Worm (Caenorhabditis elegans) whole organism, L4 larva: Measurements from ENCODE around the gene C55A6.1.

Experiments used
- F10B5.3 ChIP-seq: sonication (generic microtip); optimal IDR thresholded peaks from 2 replicates; lab custom pipeline; 2016; ENCODE audit warnings: mild to moderate bottlenecking, missing genetic modification characterization, missing compliant biosample characterization
- R02D3.7 ChIP-seq: fragments of 150-350 bp; sonication (generic microtip); optimal IDR thresholded peaks from 3 replicates; lab custom pipeline; 2014; ENCODE audit warnings: missing biosample characterization, missing genetic modification characterization
- T26A8.4 ChIP-seq: fragments of 200-800 bp; sonication (Bioruptor generic); IDR thresholded peaks from 2 replicates; pipeline ENCODE4 v1.3.6; 2022; ENCODE audit warnings: missing genetic modification characterization, missing compliant biosample characterization
- Y48G9A.11 ChIP-seq: fragments of 200-800 bp; sonication (Bioruptor generic); IDR thresholded peaks from 2 replicates; pipeline ENCODE4 v1.3.6; 2022; ENCODE audit warnings: missing genetic modification reagents, missing genetic modification characterization, missing compliant biosample characterization
- aha-1 ChIP-seq: fragments of 150-350 bp; peaks from one replicate; lab custom pipeline; 2014; ENCODE audit warnings: missing biosample characterization, missing genetic modification characterization
- arid-1 ChIP-seq: fragments of 200-800 bp; sonication (Bioruptor generic); conservative IDR thresholded peaks from 2 replicates; pipeline ENCODE4 v1.3.6; 2022; ENCODE audit warnings: missing genetic modification reagents, missing genetic modification characterization, missing compliant biosample characterization
- attf-4 ChIP-seq: sonication (generic microtip); optimal IDR thresholded peaks from 3 replicates; lab custom pipeline; 2017; ENCODE audit warnings: missing biosample characterization, missing genetic modification characterization
- ceh-62 ChIP-seq: sonication (generic microtip); optimal IDR thresholded peaks from 2 replicates; lab custom pipeline; 2017; ENCODE audit warnings: missing biosample characterization, missing genetic modification characterization
- ces-1 ChIP-seq: fragments of 150-350 bp; sonication (generic microtip); optimal IDR thresholded peaks from 4 replicates; lab custom pipeline; 2014; ENCODE audit warnings: missing biosample characterization, missing genetic modification reagents, missing genetic modification characterization
- cey-2 ChIP-seq: sonication (generic microtip); optimal IDR thresholded peaks from 3 replicates; lab custom pipeline; 2017; ENCODE audit warnings: missing genetic modification characterization, mild to moderate bottlenecking, missing compliant biosample characterization, antibody characterized with exemption, borderline replicate concordance; ENCODE audit not compliant: insufficient read depth
- daf-16 ChIP-seq, 3 experiments: sonication (generic microtip); optimal IDR thresholded peaks; 2 replicates each; lab custom pipeline; 2016 to 2017; ENCODE audit warnings: missing genetic modification characterization in 3 of 3, missing genetic modification reagents in 3 of 3, mild to moderate bottlenecking in 2 of 3, missing compliant biosample characterization in 2 of 3, missing biosample characterization in 1 of 3, moderate library complexity in 1 of 3
- dmd-8 ChIP-seq: fragments of 200-800 bp; sonication (Bioruptor generic); IDR thresholded peaks from 2 replicates; pipeline ENCODE4 v1.3.6; 2022; ENCODE audit warnings: missing genetic modification characterization, missing compliant biosample characterization
- dmd-9 ChIP-seq: fragments of 200-800 bp; sonication (Bioruptor generic); IDR thresholded peaks from 2 replicates; pipeline ENCODE4 v1.3.6; 2022; ENCODE audit warnings: missing genetic modification reagents, missing genetic modification characterization, missing compliant biosample characterization
- dpl-1 ChIP-seq: fragments of 150-350 bp; optimal IDR thresholded peaks from 2 replicates; lab custom pipeline; 2014; ENCODE audit warnings: missing biosample characterization, missing genetic modification reagents, missing genetic modification characterization
- duxl-1 ChIP-seq: sonication (generic microtip); optimal IDR thresholded peaks from 2 replicates; lab custom pipeline; 2016; ENCODE audit warnings: mild to moderate bottlenecking, missing genetic modification characterization, moderate library complexity, missing compliant biosample characterization; ENCODE audit not compliant: poor library complexity
- egl-27 ChIP-seq: sonication (generic microtip); optimal IDR thresholded peaks from 3 replicates; lab custom pipeline; 2017; ENCODE audit warnings: missing biosample characterization, missing genetic modification reagents, missing genetic modification characterization
- hif-1 ChIP-seq, 2 experiments: sonication (generic microtip); optimal IDR thresholded peaks; 2 replicates each; lab custom pipeline; 2016 to 2017; ENCODE audit warnings: missing compliant biosample characterization in 2 of 2, missing genetic modification characterization in 2 of 2, missing genetic modification reagents in 2 of 2, missing genotype in 2 of 2, mild to moderate bottlenecking in 1 of 2
- hlh-11 ChIP-seq: fragments of 200-800 bp; sonication (Bioruptor generic); optimal IDR thresholded peaks from 2 replicates; lab custom pipeline; 2018; ENCODE audit warnings: mild to moderate bottlenecking, missing genetic modification characterization, missing compliant biosample characterization
- hlh-30 ChIP-seq: sonication (generic microtip); optimal IDR thresholded peaks from 2 replicates; lab custom pipeline; 2017; ENCODE audit warnings: antibody characterized with exemption, mild to moderate bottlenecking, missing genetic modification characterization, missing compliant biosample characterization; ENCODE audit not compliant: insufficient read depth
- lim-7 ChIP-seq: fragments of 200-800 bp; sonication (Bioruptor generic); IDR thresholded peaks from 2 replicates; pipeline ENCODE4 v1.3.6; 2022; ENCODE audit warnings: missing genetic modification characterization, missing compliant biosample characterization
- lin-1 ChIP-seq: fragments of 200-800 bp; sonication (Bioruptor generic); IDR thresholded peaks from 2 replicates; pipeline ENCODE4 v1.3.6; 2022; ENCODE audit warnings: missing genetic modification reagents, missing genetic modification characterization, missing compliant biosample characterization
- lir-3 ChIP-seq: sonication (generic microtip); optimal IDR thresholded peaks from 2 replicates; lab custom pipeline; 2016; ENCODE audit warnings: mild to moderate bottlenecking, missing genetic modification characterization, missing compliant biosample characterization
- mdl-1 ChIP-seq, 2 experiments: fragments of 150-350 bp in 1 of 2; sonication (generic microtip) in 1 of 2; optimal IDR thresholded peaks; 2 replicates each; lab custom pipeline; 2014 to 2017; ENCODE audit warnings: missing biosample characterization in 2 of 2, missing genetic modification characterization in 2 of 2
- mdt-29 ChIP-seq: fragments of 200-800 bp; sonication (Bioruptor generic); IDR thresholded peaks from 2 replicates; pipeline ENCODE4 v1.3.6; 2022; ENCODE audit warnings: missing genetic modification reagents, missing genetic modification characterization, missing compliant biosample characterization
- mep-1 ChIP-seq: fragments of 150-350 bp; sonication (generic microtip); optimal IDR thresholded peaks from 3 replicates; lab custom pipeline; 2014; ENCODE audit warnings: missing biosample characterization, missing genetic modification characterization
- mes-2 ChIP-seq: sonication (generic microtip); optimal IDR thresholded peaks from 2 replicates; lab custom pipeline; 2016; ENCODE audit warnings: missing genotype, mild to moderate bottlenecking, missing genetic modification characterization, missing compliant biosample characterization; ENCODE audit not compliant: poor library complexity, severe bottlenecking
- mxl-2 ChIP-seq: fragments of 200-800 bp; sonication (Bioruptor generic); conservative IDR thresholded peaks from 2 replicates; pipeline ENCODE4 v1.3.6; 2022; ENCODE audit warnings: missing genetic modification reagents, missing genetic modification characterization, missing compliant biosample characterization
- nhr-111 ChIP-seq: fragments of 200-800 bp; sonication (Bioruptor generic); optimal IDR thresholded peaks from 2 replicates; lab custom pipeline; 2018; ENCODE audit warnings: mild to moderate bottlenecking, missing genetic modification characterization, missing compliant biosample characterization
- nhr-25 ChIP-seq: sonication (generic microtip); optimal IDR thresholded peaks from 2 replicates; lab custom pipeline; 2017; ENCODE audit warnings: missing genetic modification characterization, mild to moderate bottlenecking, missing compliant biosample characterization, antibody characterized with exemption, moderate library complexity, borderline replicate concordance; ENCODE audit not compliant: insufficient read depth
- nhr-41 ChIP-seq: fragments of 200-800 bp; sonication (Bioruptor generic); IDR thresholded peaks from 2 replicates; pipeline ENCODE4 v1.3.6; 2022; ENCODE audit warnings: missing genetic modification reagents, missing genetic modification characterization, missing compliant biosample characterization
- nhr-42 ChIP-seq: fragments of 200-800 bp; sonication (Bioruptor generic); IDR thresholded peaks from 2 replicates; pipeline ENCODE4 v1.3.6; 2022; ENCODE audit warnings: missing genetic modification characterization, missing compliant biosample characterization
- nhr-48 ChIP-seq: sonication (generic microtip); optimal IDR thresholded peaks from 2 replicates; lab custom pipeline; 2016; ENCODE audit warnings: mild to moderate bottlenecking, missing genetic modification characterization, missing compliant biosample characterization
- nhr-76 ChIP-seq: fragments of 150-350 bp; optimal IDR thresholded peaks from 2 replicates; lab custom pipeline; 2014; ENCODE audit warnings: missing biosample characterization, missing genetic modification characterization
- pha-4 ChIP-seq, 2 experiments: fragments of 150-350 bp in 1 of 2; fragments of 200-800 bp in 1 of 2; sonication (Bioruptor generic) in 1 of 2; IDR thresholded peaks in 1 of 2; optimal IDR thresholded peaks in 1 of 2; 2 replicates each; pipeline versions ENCODE4 v1.3.6 to Lab custom; 2014 to 2022; ENCODE audit warnings: missing genetic modification characterization in 2 of 2, missing genetic modification reagents in 2 of 2, missing biosample characterization in 1 of 2, missing compliant biosample characterization in 1 of 2
- php-3 ChIP-seq: fragments of 200-800 bp; sonication (Bioruptor generic); IDR thresholded peaks from 2 replicates; pipeline ENCODE4 v1.3.6; 2022; ENCODE audit warnings: missing genetic modification reagents, missing genetic modification characterization, missing compliant biosample characterization
- pqm-1 ChIP-seq: sonication (generic microtip); optimal IDR thresholded peaks from 2 replicates; lab custom pipeline; 2017; ENCODE audit warnings: missing biosample characterization, missing genetic modification characterization
- saeg-2 ChIP-seq: fragments of 200-800 bp; sonication (Bioruptor generic); IDR thresholded peaks from 2 replicates; pipeline ENCODE4 v1.3.6; 2022; ENCODE audit warnings: missing genetic modification reagents, missing genetic modification characterization, missing compliant biosample characterization
- snpc-1.2 ChIP-seq: fragments of 200-800 bp; sonication (Bioruptor generic); IDR thresholded peaks from 2 replicates; pipeline ENCODE4 v1.3.6; 2022; ENCODE audit warnings: missing genetic modification reagents, missing genetic modification characterization, missing compliant biosample characterization
- spr-1 ChIP-seq: sonication (generic microtip); optimal IDR thresholded peaks from 2 replicates; lab custom pipeline; 2016; ENCODE audit warnings: mild to moderate bottlenecking, missing genetic modification characterization, missing compliant biosample characterization
- tra-1 ChIP-seq: fragments of 200-800 bp; sonication (Bioruptor generic); IDR thresholded peaks from 2 replicates; pipeline ENCODE4 v1.3.6; 2022; ENCODE audit warnings: missing genetic modification reagents, missing genetic modification characterization, missing compliant biosample characterization
- unc-130 ChIP-seq: sonication (generic microtip); optimal IDR thresholded peaks from 2 replicates; lab custom pipeline; 2016; ENCODE audit warnings: missing genetic modification reagents, missing genetic modification characterization, missing compliant biosample characterization
- unc-62 ChIP-seq, 3 experiments: fragments of 150-350 bp in 1 of 3; sonication (generic microtip); optimal IDR thresholded peaks in 2 of 3; peaks in 1 of 3; 1 replicate in 1 of 3; 2 replicates in 2 of 3; lab custom pipeline; 2014 to 2017; ENCODE audit warnings: missing biosample characterization in 3 of 3, missing genetic modification characterization in 3 of 3, missing genetic modification reagents in 3 of 3, missing genotype in 1 of 3
- vab-7 ChIP-seq: fragments of 200-800 bp; sonication (Bioruptor generic); IDR thresholded peaks from 2 replicates; pipeline ENCODE4 v1.3.6; 2022; ENCODE audit warnings: missing genetic modification reagents, missing genetic modification characterization, missing compliant biosample characterization
- zag-1 ChIP-seq: fragments of 150-350 bp; optimal IDR thresholded peaks from 2 replicates; lab custom pipeline; 2014; ENCODE audit warnings: missing biosample characterization, missing genetic modification characterization
- zfp-3 ChIP-seq: fragments of 200-800 bp; sonication (Bioruptor generic); conservative IDR thresholded peaks from 2 replicates; pipeline ENCODE4 v1.3.6; 2022; ENCODE audit warnings: missing genetic modification reagents, missing genetic modification characterization, missing compliant biosample characterization

Gene C55A6.1

DNA sequence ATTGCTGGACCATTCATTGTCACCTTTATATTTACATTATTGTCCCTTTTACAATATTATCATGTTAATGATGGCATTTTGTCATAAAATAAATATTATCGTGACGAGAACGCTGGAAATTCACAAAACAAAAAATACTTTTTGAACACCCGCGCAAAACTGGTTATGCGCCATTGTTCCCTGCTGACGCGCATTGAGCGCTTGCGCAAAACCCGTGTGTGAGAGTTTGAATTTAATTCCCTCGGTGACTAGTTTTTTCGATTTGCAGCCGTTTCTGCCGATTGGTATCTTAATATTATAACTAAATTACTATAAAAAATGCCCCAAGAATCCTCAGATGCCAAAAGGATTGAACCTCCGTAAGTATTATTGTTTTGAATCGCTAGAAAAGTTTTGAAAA is 16.7 kb upstream of the C55A6.1 start, which contains the start of gene pafo-1 (continued):
- TF ChIP-seq nhr-25 (no peak), pqm-1 (tag; lab: Kevin White, UChicago) (no peak), nhr-48 (tag; lab: Kevin White, UChicago) (peak; percentile 75), lim-7 (GFP tag; lab: Robert Waterston, UW) (0 out of 2 replicates have a peak, but pooled peaks have one; percentile 9), hif-1 (tag; optimal IDR thresholded peaks at IDR 0.05; lab: Kevin White, UChicago) (peak in 1 of 2 experiments; percentile 45), lin-1 (GFP tag; lab: Robert Waterston, UW) (peak; percentile 50; the same call in 1 of the 2 replicates), dpl-1 (GFP tag; lab: Kevin White, UChicago) (peak; percentile 99), ces-1 (no peak), egl-27 (tag; lab: Kevin White, UChicago) (no peak), aha-1 (peak; percentile 96), nhr-41 (no peak), dmd-9 (GFP tag; lab: Robert Waterston, UW) (no peak), zag-1 (no peak), lir-3 (tag; lab: Kevin White, UChicago) (no peak), spr-1 (tag; lab: Kevin White, UChicago) (peak; percentile 67), duxl-1 (tag; lab: Kevin White, UChicago) (peak; percentile 86), F10B5.3 (peak; percentile 73), mep-1 (tag; lab: Kevin White, UChicago) (no peak), unc-62 (GFP tag; optimal IDR thresholded peaks at IDR 0.05 in 1 of 2; lab: Kevin White, UChicago) (peak in 1 of 2 experiments; percentile 72), unc-62 (tag; optimal IDR thresholded peaks at IDR 0.05; lab: Kevin White, UChicago) (no peak), pha-4 (GFP tag; IDR thresholded peaks at IDR 0.05; lab: Robert Waterston, UW) (no peak), pha-4 (tag; optimal IDR thresholded peaks at IDR 0.05; lab: Kevin White, UChicago) (no peak), arid-1 (GFP tag; lab: Robert Waterston, UW) (0 out of 2 replicates have a peak, but pooled peaks have one; percentile 18), hlh-30 (tag; lab: Kevin White, UChicago) (peak; percentile 79), saeg-2 (GFP tag; lab: Robert Waterston, UW) (0 out of 2 replicates have a peak, but pooled peaks have one; percentile 39), mdt-29 (GFP tag; lab: Robert Waterston, UW) (peak; percentile 82), R02D3.7 (tag; lab: Kevin White, UChicago) (no peak), attf-4 (tag; lab: Kevin White, UChicago) (no peak)

DNA sequence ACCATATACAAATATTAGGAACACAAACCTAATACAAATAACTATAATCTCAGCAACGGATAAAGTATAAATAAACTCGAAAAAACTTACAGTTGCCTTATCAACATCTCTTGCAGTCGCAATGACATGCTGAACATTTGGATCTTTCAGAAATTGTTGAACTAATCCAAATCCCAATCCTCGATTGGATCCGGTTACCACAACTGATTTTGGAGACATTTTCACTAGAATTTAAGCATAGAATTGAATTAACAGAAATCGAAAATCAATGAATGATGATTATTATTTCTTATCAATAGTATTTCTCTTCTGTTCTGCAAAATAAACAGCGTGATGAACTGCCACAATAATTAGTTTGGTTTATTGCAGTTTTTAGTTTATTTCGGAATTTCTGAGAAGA is 15.4 kb upstream of the C55A6.1 start, which contains the start of the genes C55A6.11 and C55A6.7:
C55A6.11 (plus strand) TSS at position 301 of the 400 bp plus-strand sequence.
C55A6.7 (minus strand) TSS at position 316 of the 400 bp plus-strand sequence.
- no peak for TF ChIP-seq daf-16 (GFP tag; optimal IDR thresholded peaks at IDR 0.05; lab: Kevin White, UChicago)
- TF ChIP-seq daf-16 (tag; optimal IDR thresholded peaks at IDR 0.05; lab: Kevin White, UChicago), result peak; percentile 29
- TF ChIP-seq mep-1 (tag; lab: Kevin White, UChicago), result no peak
- TF ChIP-seq cey-2 (tag; lab: Kevin White, UChicago), result no peak
- no peak for TF ChIP-seq mdl-1 (tag; optimal IDR thresholded peaks at IDR 0.05; lab: Kevin White, UChicago)
- TF ChIP-seq nhr-42 (GFP tag; lab: Robert Waterston, UW), result no peak
- peak in 1 of 2 experiments; percentile 86 for TF ChIP-seq unc-62 (GFP tag; optimal IDR thresholded peaks at IDR 0.05 in 1 of 2; lab: Kevin White, UChicago)
- no peak for TF ChIP-seq unc-62 (tag; optimal IDR thresholded peaks at IDR 0.05; lab: Kevin White, UChicago)
- TF ChIP-seq hlh-11 (tag; lab: Kevin White, UChicago), result no peak
- no peak for TF ChIP-seq ceh-62 (tag; lab: Kevin White, UChicago)
- TF ChIP-seq snpc-1.2, result no peak
- no peak for TF ChIP-seq Y48G9A.11 (GFP tag; lab: Robert Waterston, UW)

DNA sequence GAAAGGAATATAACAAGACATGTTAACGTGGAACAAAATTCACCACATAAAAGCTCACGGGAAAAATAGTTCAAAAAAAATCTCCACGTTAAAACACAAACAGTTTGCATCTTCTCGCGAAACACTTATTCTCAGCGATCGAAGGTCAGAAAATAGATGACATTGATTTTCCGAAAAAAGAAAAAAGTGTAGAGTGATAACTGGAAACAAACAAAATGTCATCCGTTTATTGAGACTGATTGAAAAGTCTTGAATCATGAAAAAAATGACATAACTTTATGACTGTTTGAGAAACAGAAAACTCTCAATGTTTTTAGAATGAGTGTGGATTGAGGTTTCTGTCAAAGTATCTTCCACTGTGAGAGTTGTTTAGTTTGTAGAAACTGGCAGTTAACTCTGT is 13.0 kb upstream of the C55A6.1 start, which contains the start of gene C55A6.4:
C55A6.4 (minus strand) TSS at position 101 of the 400 bp plus-strand sequence.
- TF ChIP-seq daf-16 (GFP tag; optimal IDR thresholded peaks at IDR 0.05; lab: Kevin White, UChicago) (no peak), daf-16 (tag; optimal IDR thresholded peaks at IDR 0.05; lab: Kevin White, UChicago) (no peak), php-3 (GFP tag; lab: Robert Waterston, UW) (no peak), mes-2 (tag; lab: Kevin White, UChicago) (no peak), mxl-2 (GFP tag; lab: Robert Waterston, UW) (no peak), vab-7 (GFP tag; lab: Robert Waterston, UW) (no peak), nhr-111 (GFP tag; lab: Kevin White, UChicago) (no peak), zfp-3 (no peak), dmd-8 (no peak), T26A8.4 (GFP tag; lab: Robert Waterston, UW) (no peak), unc-130 (no peak), duxl-1 (tag; lab: Kevin White, UChicago) (no peak), nhr-76 (tag; lab: Kevin White, UChicago) (no peak), tra-1 (GFP tag; lab: Robert Waterston, UW) (no peak)
